Worm (Caenorhabditis elegans) whole organism, L4/young adult: Measurements from ENCODE around the gene fbxb-35.

ENCODE experiments used
- W03F9.2 ChIP-seq: fragments of 150-350 bp; optimal IDR thresholded peaks from 2 replicates; lab custom pipeline; 2014; ENCODE audit warnings: missing biosample characterization, missing genetic modification characterization
- dao-5 ChIP-seq: sonication (generic microtip); optimal IDR thresholded peaks from 2 replicates; lab custom pipeline; 2016; ENCODE audit warnings: missing genotype, missing genetic modification characterization, moderate library complexity, missing compliant biosample characterization
- him-1 ChIP-seq: sonication (generic microtip); optimal IDR thresholded peaks from 2 replicates; lab custom pipeline; 2016; ENCODE audit warnings: missing genotype, missing genetic modification reagents, missing genetic modification characterization, missing compliant biosample characterization

DNA sequence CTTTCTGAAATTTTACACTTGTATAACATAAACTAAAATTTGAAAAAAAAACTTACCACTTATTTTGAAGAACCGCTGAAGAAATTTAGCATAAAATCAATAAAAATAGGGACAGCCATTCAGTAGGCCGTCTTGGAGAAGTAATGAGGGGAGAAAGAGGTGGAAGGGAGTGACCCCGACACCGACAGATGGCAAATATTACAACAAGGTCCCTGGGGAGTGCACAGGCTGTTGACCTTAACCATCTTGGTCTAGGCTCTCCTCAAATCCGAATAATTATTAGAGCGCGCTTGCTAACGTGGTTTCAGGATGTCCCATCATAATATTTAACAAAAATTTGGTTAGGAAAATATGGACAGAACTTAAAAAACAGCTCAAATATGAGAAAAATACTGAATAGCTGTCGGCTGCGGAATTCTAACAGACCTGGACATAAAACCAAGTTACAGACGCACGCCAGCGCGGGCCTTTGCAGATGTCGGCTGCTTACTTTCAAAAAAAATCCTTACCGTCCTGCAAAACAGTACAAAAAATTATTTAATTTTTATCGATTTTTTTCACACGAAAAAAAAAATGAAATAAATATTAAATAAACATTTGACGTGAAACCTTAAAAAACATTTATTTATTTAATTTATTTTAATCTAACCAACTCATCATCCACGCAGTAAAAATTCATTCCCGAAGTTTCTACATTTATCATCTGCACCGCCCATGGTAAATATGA, 43.6 kb downstream of the fbxb-35 start, which contains the start of gene T16A1.2:
- TF ChIP-seq W03F9.2 (tag; lab: Kevin White, UChicago) (no peak), dao-5 (tag; lab: Kevin White, UChicago) (no peak), him-1 (no peak)
